Fruit fly (Drosophila melanogaster) whole organism, embryonic: ENCODE data around the gene SCaMC.

Source experiments
- Atf-2 ChIP-seq: fragments of 200-800 bp; sonication (Bioruptor generic); optimal IDR thresholded peaks from 2 replicates; lab custom pipeline; 2016; ENCODE audit warnings: missing biosample characterization, missing genetic modification characterization
- Atf3 ChIP-seq: fragments of 200-800 bp; sonication (Bioruptor generic); optimal IDR thresholded peaks from 3 replicates; lab custom pipeline; 2016; ENCODE audit warnings: missing biosample characterization, missing genetic modification characterization
- CG1024 ChIP-seq: fragments of 200-800 bp; sonication (Bioruptor generic); IDR thresholded peaks from 2 replicates; pipeline ENCODE4 v1.3.6; 2022; ENCODE audit warnings: missing biosample characterization, missing genetic modification characterization
- CG10366 ChIP-seq: fragments of 200-800 bp; sonication (Bioruptor generic); IDR thresholded peaks from 2 replicates; pipeline ENCODE4 v1.3.6; 2022; ENCODE audit warnings: missing biosample characterization, missing genetic modification characterization
- CG10565 ChIP-seq: fragments of 200-800 bp; sonication (Bioruptor generic); optimal IDR thresholded peaks from 3 replicates; lab custom pipeline; 2016; ENCODE audit warnings: missing biosample characterization, mild to moderate bottlenecking, missing genetic modification characterization
- CG12659 ChIP-seq: fragments of 200-800 bp; sonication (Bioruptor generic); optimal IDR thresholded peaks from 3 replicates; lab custom pipeline; 2017; ENCODE audit warnings: mild to moderate bottlenecking, missing biosample characterization, missing genetic modification reagents, missing genetic modification characterization
- CG15073 ChIP-seq: fragments of 200-800 bp; sonication (Bioruptor generic); optimal IDR thresholded peaks from 2 replicates; lab custom pipeline; 2016; ENCODE audit warnings: missing biosample characterization, missing genetic modification characterization
- CG1602 ChIP-seq: fragments of 200-800 bp; sonication (Bioruptor generic); optimal IDR thresholded peaks from 3 replicates; lab custom pipeline; 2016; ENCODE audit warnings: missing biosample characterization, missing genetic modification characterization
- CG18599 ChIP-seq: fragments of 200-800 bp; sonication (Bioruptor generic); optimal IDR thresholded peaks from 3 replicates; lab custom pipeline; 2017; ENCODE audit warnings: missing biosample characterization, missing genetic modification characterization, mild to moderate bottlenecking, moderate library complexity, missing genetic modification reagents
- CG18619 ChIP-seq: fragments of 200-800 bp; sonication (Bioruptor generic); optimal IDR thresholded peaks from 3 replicates; lab custom pipeline; 2017; ENCODE audit warnings: missing biosample characterization, mild to moderate bottlenecking, missing genetic modification characterization
- CG2129 ChIP-seq: fragments of 200-800 bp; sonication (Bioruptor generic); IDR thresholded peaks from 2 replicates; pipeline ENCODE4 v1.3.6; 2022; ENCODE audit warnings: missing biosample characterization, missing genetic modification characterization; ENCODE audit not compliant: partially characterized antibody
- CG2199 ChIP-seq: fragments of 200-800 bp; sonication (Bioruptor generic); IDR thresholded peaks from 3 replicates; pipeline ENCODE4 v1.3.6; 2022; ENCODE audit warnings: missing biosample characterization, missing genetic modification characterization
- CG2712 ChIP-seq: fragments of 200-800 bp; optimal IDR thresholded peaks from 3 replicates; lab custom pipeline; 2019; ENCODE audit warnings: missing biosample characterization, mild to moderate bottlenecking, missing genetic modification characterization, moderate library complexity
- CG30020 ChIP-seq: fragments of 200-800 bp; optimal IDR thresholded peaks from 2 replicates; lab custom pipeline; 2019; ENCODE audit warnings: missing biosample characterization, mild to moderate bottlenecking, missing genetic modification characterization, moderate library complexity
- CG32772 ChIP-seq: fragments of 200-800 bp; sonication (Bioruptor generic); IDR thresholded peaks from 2 replicates; pipeline ENCODE4 v1.3.6; 2022; ENCODE audit warnings: missing biosample characterization, missing genetic modification characterization
- CG33557 ChIP-seq: fragments of 200-800 bp; sonication (Bioruptor generic); optimal IDR thresholded peaks from 2 replicates; lab custom pipeline; 2019; ENCODE audit warnings: missing biosample characterization, mild to moderate bottlenecking, missing genetic modification characterization, moderate library complexity
- CG4328 ChIP-seq: fragments of 200-800 bp; sonication (Bioruptor generic); optimal IDR thresholded peaks from 3 replicates; lab custom pipeline; 2017; ENCODE audit warnings: missing biosample characterization, missing genetic modification reagents, missing genetic modification characterization
- CG5245 ChIP-seq: fragments of 200-800 bp; sonication (Bioruptor generic); optimal IDR thresholded peaks from 3 replicates; lab custom pipeline; 2016; ENCODE audit warnings: missing biosample characterization, missing genetic modification characterization
- CG5953 ChIP-seq: fragments of 200-800 bp; sonication (Bioruptor generic); IDR thresholded peaks from 2 replicates; pipeline ENCODE4 v1.3.6; 2022; ENCODE audit warnings: missing biosample characterization, missing genetic modification characterization
- CG7928 ChIP-seq: fragments of 200-800 bp; sonication (Bioruptor generic); optimal IDR thresholded peaks from 2 replicates; lab custom pipeline; 2017; ENCODE audit warnings: missing biosample characterization, mild to moderate bottlenecking, missing genetic modification characterization
- CG8359 ChIP-seq: fragments of 200-800 bp; sonication (Bioruptor generic); optimal IDR thresholded peaks from 2 replicates; lab custom pipeline; 2017; ENCODE audit warnings: missing biosample characterization, mild to moderate bottlenecking, missing genetic modification characterization, borderline replicate concordance
- CHES-1-like ChIP-seq: fragments of 200-800 bp; sonication (Bioruptor generic); optimal IDR thresholded peaks from 2 replicates; lab custom pipeline; 2016; ENCODE audit warnings: missing biosample characterization, missing genetic modification characterization
- Dp ChIP-seq: fragments of 200-800 bp; sonication (Bioruptor generic); optimal IDR thresholded peaks from 2 replicates; lab custom pipeline; 2018; ENCODE audit warnings: missing biosample characterization, mild to moderate bottlenecking, missing genetic modification characterization, moderate library complexity
- Ets97D ChIP-seq: fragments of 200-800 bp; sonication (Bioruptor generic); optimal IDR thresholded peaks from 3 replicates; lab custom pipeline; 2016; ENCODE audit warnings: missing biosample characterization, missing genetic modification characterization
- Gug ChIP-seq: fragments of 200-800 bp; sonication (Bioruptor generic); IDR thresholded peaks from 4 replicates; pipeline ENCODE4 v1.3.6; 2022; ENCODE audit warnings: missing biosample characterization, missing genetic modification characterization
- H15 ChIP-seq: fragments of 200-800 bp; sonication (Bioruptor generic); IDR thresholded peaks from 3 replicates; pipeline ENCODE4 v1.3.6; 2022; ENCODE audit warnings: missing biosample characterization, missing genetic modification characterization
- MESR4 ChIP-seq: fragments of 200-800 bp; sonication (Bioruptor generic); optimal IDR thresholded peaks from 2 replicates; lab custom pipeline; 2018; ENCODE audit warnings: missing biosample characterization, mild to moderate bottlenecking, missing genetic modification characterization, moderate library complexity
- Nf-YB ChIP-seq: fragments of 200-800 bp; sonication (Bioruptor generic); optimal IDR thresholded peaks from 3 replicates; lab custom pipeline; 2019; ENCODE audit warnings: missing biosample characterization, mild to moderate bottlenecking, missing genetic modification characterization, moderate library complexity
- Nf-YC ChIP-seq: fragments of 200-800 bp; optimal IDR thresholded peaks from 3 replicates; lab custom pipeline; 2019; ENCODE audit warnings: missing biosample characterization, mild to moderate bottlenecking, missing genetic modification characterization, moderate library complexity
- Optix ChIP-seq: fragments of 200-800 bp; sonication (Bioruptor generic); IDR thresholded peaks from 3 replicates; pipeline ENCODE4 v1.3.6; 2022; ENCODE audit warnings: missing biosample characterization, missing genetic modification characterization
- Poxn ChIP-seq: fragments of 200-800 bp; sonication (Bioruptor generic); IDR thresholded peaks from 2 replicates; pipeline ENCODE4 v1.3.6; 2022; ENCODE audit warnings: missing biosample characterization, missing genetic modification characterization
- Sin3A ChIP-seq: fragments of >200 bp; optimal IDR thresholded peaks from 2 replicates; lab custom pipeline; 2018
- Xrp1 ChIP-seq: fragments of 200-800 bp; sonication (Bioruptor generic); IDR thresholded peaks from 2 replicates; pipeline ENCODE4 v1.3.6; 2022; ENCODE audit warnings: missing biosample characterization, missing genetic modification characterization
- bigmax ChIP-seq: fragments of 200-800 bp; sonication (Bioruptor generic); optimal IDR thresholded peaks from 2 replicates; lab custom pipeline; 2018; ENCODE audit warnings: missing biosample characterization, mild to moderate bottlenecking, missing genetic modification characterization
- bsh ChIP-seq, 2 experiments: fragments of 200-800 bp; sonication (Bioruptor generic); optimal IDR thresholded peaks; 2 replicates each; lab custom pipeline; 2017 to 2018; ENCODE audit warnings: mild to moderate bottlenecking in 2 of 2, missing biosample characterization in 2 of 2, missing genetic modification characterization in 2 of 2, moderate library complexity in 1 of 2
- btn ChIP-seq: fragments of 200-800 bp; sonication (Bioruptor generic); optimal IDR thresholded peaks from 2 replicates; lab custom pipeline; 2016; ENCODE audit warnings: missing biosample characterization, missing genetic modification characterization
- chm ChIP-seq: fragments of 200-800 bp; sonication (Bioruptor generic); IDR thresholded peaks from 2 replicates; pipeline ENCODE4 v1.3.6; 2022; ENCODE audit warnings: missing biosample characterization, missing genetic modification characterization
- dimm ChIP-seq: fragments of 200-800 bp; sonication (Bioruptor generic); IDR thresholded peaks from 2 replicates; pipeline ENCODE4 v1.3.6; 2022; ENCODE audit warnings: missing biosample characterization, missing genetic modification characterization
- ems ChIP-seq: fragments of 200-800 bp; sonication (Bioruptor generic); optimal IDR thresholded peaks from 3 replicates; lab custom pipeline; 2016; ENCODE audit warnings: missing biosample characterization, missing genetic modification characterization
- lbe ChIP-seq: fragments of 200-800 bp; sonication (Bioruptor generic); optimal IDR thresholded peaks from 2 replicates; lab custom pipeline; 2016; ENCODE audit warnings: missing biosample characterization, mild to moderate bottlenecking, missing genetic modification characterization
- oc ChIP-seq: fragments of 200-800 bp; sonication (Bioruptor generic); optimal IDR thresholded peaks from 2 replicates; lab custom pipeline; 2018; ENCODE audit warnings: missing biosample characterization, mild to moderate bottlenecking, missing genetic modification characterization, moderate library complexity
- pb ChIP-seq: fragments of 200-800 bp; sonication (Bioruptor generic); optimal IDR thresholded peaks from 3 replicates; lab custom pipeline; 2016; ENCODE audit warnings: missing biosample characterization, missing genetic modification characterization
- pita ChIP-seq: fragments of 200-800 bp; sonication (Bioruptor generic); optimal IDR thresholded peaks from 2 replicates; lab custom pipeline; 2017; ENCODE audit warnings: missing biosample characterization, mild to moderate bottlenecking, missing genetic modification characterization
- repo ChIP-seq: fragments of 200-800 bp; sonication (Bioruptor generic); optimal IDR thresholded peaks from 2 replicates; lab custom pipeline; 2016; ENCODE audit warnings: missing biosample characterization, missing genetic modification characterization
- schlank ChIP-seq: fragments of 200-800 bp; sonication (Bioruptor generic); optimal IDR thresholded peaks from 2 replicates; lab custom pipeline; 2018; ENCODE audit warnings: missing biosample characterization, mild to moderate bottlenecking, missing genetic modification characterization
- sug ChIP-seq: fragments of 200-800 bp; optimal IDR thresholded peaks from 2 replicates; lab custom pipeline; 2019; ENCODE audit warnings: missing biosample characterization, mild to moderate bottlenecking, missing genetic modification characterization, moderate library complexity
- tll ChIP-seq, 2 experiments: fragments of 200-800 bp in 1 of 2; fragments of >200 bp in 1 of 2; sonication (Bioruptor generic) in 1 of 2; optimal IDR thresholded peaks; 2 replicates each; lab custom pipeline; 2017 to 2019; ENCODE audit warnings: missing biosample characterization in 2 of 2, missing genetic modification characterization in 2 of 2, mild to moderate bottlenecking in 1 of 2, moderate library complexity in 1 of 2
- tna ChIP-seq: fragments of 200-800 bp; sonication (Bioruptor generic); IDR thresholded peaks from 2 replicates; pipeline ENCODE4 v1.3.6; 2022; ENCODE audit warnings: missing biosample characterization, missing genetic modification characterization; ENCODE audit not compliant: partially characterized antibody
- usp ChIP-seq: fragments of >200 bp; optimal IDR thresholded peaks from 2 replicates; lab custom pipeline; 2017; ENCODE audit warnings: missing biosample characterization, missing genetic modification characterization
- zen2 ChIP-seq: fragments of 200-800 bp; sonication (Bioruptor generic); IDR thresholded peaks from 3 replicates; pipeline ENCODE4 v1.3.6; 2022; ENCODE audit warnings: missing biosample characterization, missing genetic modification characterization; ENCODE audit not compliant: partially characterized antibody

SCaMC gene

dm6 chr3L:12406999-12407632, 7.5 kb downstream of the SCaMC start (continued):
- TF ChIP-seq pb (GFP tag; lab: Kevin White, UChicago) = peak; percentile 96
- TF ChIP-seq CG1602 (GFP tag; lab: Kevin White, UChicago) = peak; percentile 71
- peak; percentile 89 for TF ChIP-seq CG18619 (GFP tag; lab: Kevin White, UChicago)
- no peak for TF ChIP-seq pita (GFP tag; lab: Kevin White, UChicago)
- peak; percentile 88 for TF ChIP-seq CG2199 (GFP tag; lab: Robert Waterston, UW)
- peak; percentile 72 for TF ChIP-seq bigmax (GFP tag; lab: Kevin White, UChicago)
- no peak for TF ChIP-seq lbe
- TF ChIP-seq Gug = peak; percentile 31; the same call in 1 of the 4 replicates
- peak; percentile 83 for TF ChIP-seq H15 (GFP tag; lab: Robert Waterston, UW)
- peak; percentile 97 for TF ChIP-seq CG18599 (GFP tag; lab: Kevin White, UChicago)
- peak; percentile 79 for TF ChIP-seq dimm
- TF ChIP-seq Optix = peak; percentile 79
- TF ChIP-seq Sin3A (lab: Kevin White, UChicago) = no peak
- TF ChIP-seq CG4328 = peak; percentile 93
- TF ChIP-seq Ets97D (GFP tag; lab: Kevin White, UChicago) = peak; percentile 65
- peak; percentile 84 for TF ChIP-seq ems (GFP tag; lab: Kevin White, UChicago)
- peak; percentile 72 for TF ChIP-seq CG5245 (GFP tag; lab: Kevin White, UChicago)
- TF ChIP-seq MESR4 (GFP tag; lab: Kevin White, UChicago) = peak; percentile 27
- TF ChIP-seq Atf-2 (GFP tag; lab: Kevin White, UChicago) = peak; percentile 78
- TF ChIP-seq CG2712 (tag; lab: Kevin White, UChicago) = peak; percentile 39
- 0 out of 3 replicates have a peak, but pooled peaks have one; percentile 16 for TF ChIP-seq zen2 (GFP tag; lab: Robert Waterston, UW)
- TF ChIP-seq Nf-YC (tag; lab: Kevin White, UChicago) = peak; percentile 71
- peak; percentile 77 for TF ChIP-seq Atf3 (GFP tag; lab: Kevin White, UChicago)
- peak; percentile 96 for TF ChIP-seq schlank (tag; lab: Kevin White, UChicago)
- TF ChIP-seq Xrp1 (GFP tag; lab: Robert Waterston, UW) = peak; percentile 88
- TF ChIP-seq repo (GFP tag; lab: Kevin White, UChicago) = peak; percentile 88
- TF ChIP-seq tna (GFP tag; lab: Robert Waterston, UW) = no peak
- TF ChIP-seq Nf-YB = peak; percentile 44
- peak; percentile 16 for TF ChIP-seq CG33557 (GFP tag; lab: Kevin White, UChicago)
- TF ChIP-seq CG12659 (GFP tag; lab: Kevin White, UChicago) = peak; percentile 95
- peak; percentile 59 for TF ChIP-seq CG32772 (GFP tag; lab: Robert Waterston, UW)
- TF ChIP-seq bsh (GFP tag; optimal IDR thresholded peaks at IDR 0.05; lab: Kevin White, UChicago) = peak; percentile 28 to 77
- peak; percentile 71 for TF ChIP-seq CG7928 (GFP tag; lab: Kevin White, UChicago)
- TF ChIP-seq oc = peak; percentile 91
- peak; percentile 46 for TF ChIP-seq CG8359
- peak; percentile 86 for TF ChIP-seq CG10366
- TF ChIP-seq CG30020 (tag; lab: Kevin White, UChicago) = no peak
- TF ChIP-seq CG5953 = peak; percentile 93
- peak; percentile 78 for TF ChIP-seq Poxn (GFP tag; lab: Robert Waterston, UW)
- peak; percentile 3 for TF ChIP-seq CG10565 (GFP tag; lab: Kevin White, UChicago)
- no peak for TF ChIP-seq CG15073
- no peak for TF ChIP-seq usp (GFP tag; lab: Kevin White, UChicago)
- peak; percentile 12 for TF ChIP-seq Dp
- peak; percentile 92 for TF ChIP-seq chm (GFP tag; lab: Robert Waterston, UW)
- TF ChIP-seq tll (GFP tag; optimal IDR thresholded peaks at IDR 0.05; lab: Kevin White, UChicago) = no peak
- TF ChIP-seq CHES-1-like (GFP tag; lab: Kevin White, UChicago) = peak; percentile 97
- TF ChIP-seq CG2129 = no peak
- TF ChIP-seq btn (GFP tag; lab: Kevin White, UChicago) = peak; percentile 79
- TF ChIP-seq sug = peak; percentile 94
- peak; percentile 92 for TF ChIP-seq CG1024 (GFP tag; lab: Robert Waterston, UW)
